Worm (Caenorhabditis elegans): ENCODE data around the gene moc-2.

DNA sequence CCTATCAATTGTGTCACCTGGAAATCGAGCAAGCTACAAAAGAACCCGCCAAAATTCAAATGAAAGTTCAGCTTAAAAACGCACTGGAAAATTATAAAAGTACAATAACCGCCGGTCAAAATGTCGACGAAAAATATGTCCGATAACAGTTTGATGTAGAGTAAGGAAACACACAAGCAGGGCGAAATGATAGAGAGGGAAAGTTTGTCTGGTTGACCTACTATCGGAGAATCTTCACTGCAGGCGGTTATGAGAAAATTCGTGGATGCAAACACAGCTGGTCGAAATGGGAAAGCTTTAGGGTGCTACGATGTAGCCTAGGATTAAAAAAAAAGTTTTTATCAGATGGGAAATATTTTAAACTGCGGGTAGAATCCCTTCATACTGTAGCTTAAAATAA, 8.6 kb downstream of the moc-2 start:
- TF ChIP-seq ztf-29 (GFP tag; IDR thresholded peaks at IDR 0.05) (no peak), klf-2 (GFP tag; conservative IDR thresholded peaks at IDR 0.05) (no peak), flt-1 (GFP tag; IDR thresholded peaks at IDR 0.05) (no peak)

Data from whole organism, midembryonic.